Fruit fly (Drosophila melanogaster): ENCODE results near the gene Srp19.
A peak's percentile ranks its signal among the peaks of the same experiment; 100 is the strongest.

Srp19 gene

DNA sequence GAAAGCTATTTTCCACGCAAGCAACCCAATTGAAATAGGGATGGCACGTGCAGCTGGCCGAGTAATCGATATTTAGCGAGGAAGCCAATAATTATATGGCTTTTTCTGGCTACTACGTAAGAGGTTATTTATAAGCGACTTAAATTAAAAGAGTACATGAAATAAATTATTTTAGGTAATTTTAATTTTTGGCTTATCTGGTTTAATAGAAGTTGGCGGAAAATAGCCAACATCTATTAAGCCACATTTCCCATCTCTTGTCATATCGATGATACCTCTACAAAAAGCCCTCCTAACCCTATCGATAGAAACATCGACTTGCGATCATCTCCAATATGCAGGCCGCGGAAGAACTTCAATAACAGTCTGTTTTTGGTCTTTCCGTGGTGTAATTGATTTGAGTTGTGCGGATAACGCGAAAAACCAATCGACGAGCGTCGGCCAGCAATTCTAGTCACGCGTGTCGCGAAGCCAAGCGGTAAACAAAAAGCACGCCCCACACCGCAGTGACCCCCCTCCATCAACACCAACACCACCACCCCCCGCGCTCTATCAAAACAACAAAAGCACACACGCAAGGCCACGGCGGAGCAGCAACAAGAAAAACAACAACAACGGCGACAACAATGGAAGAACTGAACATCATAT is at the start of gene Srp19, which contains the start of gene qm:
Srp19 (minus strand) TSS at position 51 of the 648 bp plus-strand sequence.
qm (plus strand) TSS at position 330 of the 648 bp plus-strand sequence.
- TF ChIP-seq noc (tag; optimal IDR thresholded peaks at IDR 0.05) = peak; percentile 33

DNA sequence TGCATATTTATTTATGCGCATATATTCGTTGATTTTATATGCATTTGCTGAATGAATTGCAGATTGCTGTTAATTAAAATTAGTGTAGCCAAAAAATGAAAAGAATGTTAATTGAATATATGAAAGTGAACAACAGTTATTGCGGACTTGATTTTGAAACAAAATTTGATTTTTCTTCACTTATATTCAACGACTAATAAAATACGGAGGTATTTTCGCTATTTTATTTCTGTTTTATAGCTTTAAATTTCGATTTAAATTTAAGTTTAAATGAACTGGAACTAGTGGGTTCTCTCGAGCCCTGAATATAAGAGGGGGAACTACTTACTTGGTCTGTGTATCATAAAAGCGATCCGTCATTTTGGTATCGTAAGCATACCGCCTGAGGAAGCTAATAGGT is 48.2 kb upstream of the Srp19 start, which contains the start of gene CG32379:
CG32379 (plus strand) TSS at position 301 of the 400 bp plus-strand sequence.
- no peak for TF ChIP-seq noc (tag; optimal IDR thresholded peaks at IDR 0.05)

DNA sequence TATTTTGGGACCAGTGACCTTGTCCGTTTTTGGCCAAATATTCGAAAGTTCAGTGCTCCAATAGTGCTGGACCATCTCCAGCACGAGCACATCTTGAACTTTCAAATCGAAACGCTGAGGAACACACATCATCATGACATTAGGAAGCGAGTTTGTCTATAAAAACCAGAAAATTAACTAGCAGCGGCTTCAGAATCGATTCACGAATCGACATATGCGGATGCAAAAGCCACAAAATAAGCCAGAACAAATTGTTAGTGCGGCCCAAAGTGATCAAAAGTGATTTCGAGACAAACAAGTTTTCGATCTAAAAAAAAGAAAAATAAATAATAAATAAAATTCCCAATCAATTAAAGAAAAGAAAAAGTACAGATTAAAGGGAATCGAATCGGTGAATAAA is 42.6 kb upstream of the Srp19 start, which contains the start of gene CG8563:
CG8563 (plus strand) TSS at position 301 of the 400 bp plus-strand sequence.
- TF ChIP-seq noc (tag; optimal IDR thresholded peaks at IDR 0.05) = no peak

DNA sequence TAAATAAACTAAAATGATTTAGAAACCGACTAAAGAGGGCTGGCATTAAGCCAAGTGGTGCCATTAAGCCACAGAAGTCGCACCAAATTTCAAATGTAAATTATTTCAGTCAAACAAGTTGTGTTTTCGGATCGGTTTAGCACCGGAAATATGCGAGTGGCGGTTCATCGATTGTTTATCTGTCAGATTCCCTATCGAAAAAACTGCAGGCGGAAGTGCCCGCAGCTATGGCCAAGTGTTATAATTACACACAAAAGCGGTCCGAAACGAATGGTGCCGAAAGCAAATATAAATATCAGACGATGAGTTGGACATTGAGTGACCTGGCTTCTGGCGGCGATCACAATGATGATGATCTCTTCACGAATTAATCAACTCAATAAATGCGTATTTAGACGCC is 42.2 kb upstream of the Srp19 start:
- no peak for TF ChIP-seq noc (tag; optimal IDR thresholded peaks at IDR 0.05)

DNA sequence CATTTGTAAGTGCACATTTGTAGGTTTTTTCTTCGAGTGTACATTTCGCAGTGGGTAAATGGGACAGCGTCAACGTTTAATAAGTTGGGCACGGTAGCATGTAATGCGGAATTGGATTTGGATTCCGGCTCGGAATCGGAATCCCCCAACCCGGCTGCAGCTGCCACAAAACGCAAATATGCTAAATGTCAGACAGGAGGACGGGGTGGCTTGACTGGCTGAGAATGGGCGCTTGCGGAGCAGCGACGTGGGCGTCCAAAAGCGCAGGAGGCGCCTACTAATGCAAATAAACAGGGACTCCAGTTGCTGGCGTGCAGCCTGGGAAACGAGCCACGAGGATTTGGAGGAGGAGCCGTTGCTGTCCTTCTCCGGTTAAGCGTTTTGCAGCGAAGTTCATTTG is 40.0 kb upstream of the Srp19 start, which contains the start of gene CG8564:
CG8564 (minus strand) TSS at position 101 of the 400 bp plus-strand sequence.
- no peak for TF ChIP-seq noc (tag; optimal IDR thresholded peaks at IDR 0.05)

DNA sequence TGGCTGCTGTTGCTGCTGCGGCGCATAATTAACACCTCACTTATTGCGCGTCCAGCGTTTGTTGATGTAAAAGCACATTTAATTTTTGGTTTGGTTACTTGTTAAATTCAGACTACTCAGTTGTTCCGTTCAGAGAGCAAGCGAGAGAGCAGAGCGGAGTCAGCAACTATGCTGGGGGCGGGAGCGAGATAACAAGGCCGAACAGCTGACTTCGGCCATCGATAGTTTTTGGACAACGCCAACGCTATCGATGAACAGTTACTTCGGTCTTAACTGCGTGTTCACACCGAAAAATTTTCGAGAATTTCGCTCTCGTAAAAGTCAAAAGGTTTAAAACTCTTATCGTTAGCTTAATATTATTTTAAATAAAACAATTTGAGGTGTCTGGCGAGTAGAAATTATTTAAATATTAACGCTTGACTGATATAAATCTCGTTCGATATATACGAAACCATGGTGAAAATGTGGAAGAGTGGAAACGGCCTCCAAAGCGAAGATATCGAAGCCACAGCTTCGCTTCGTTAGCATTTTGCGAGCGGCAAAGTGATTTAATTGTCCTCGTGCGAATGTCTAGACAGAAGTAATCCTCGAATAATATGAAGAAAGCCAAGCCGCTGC is 33.6 kb upstream of the Srp19 start, which contains the start of the genes SMSr and smid:
SMSr (minus strand) TSS at position 116 of the 618 bp plus-strand sequence.
smid (plus strand) TSS at position 256 of the 618 bp plus-strand sequence.
- peak; percentile 39 for TF ChIP-seq noc (tag; optimal IDR thresholded peaks at IDR 0.05)

DNA sequence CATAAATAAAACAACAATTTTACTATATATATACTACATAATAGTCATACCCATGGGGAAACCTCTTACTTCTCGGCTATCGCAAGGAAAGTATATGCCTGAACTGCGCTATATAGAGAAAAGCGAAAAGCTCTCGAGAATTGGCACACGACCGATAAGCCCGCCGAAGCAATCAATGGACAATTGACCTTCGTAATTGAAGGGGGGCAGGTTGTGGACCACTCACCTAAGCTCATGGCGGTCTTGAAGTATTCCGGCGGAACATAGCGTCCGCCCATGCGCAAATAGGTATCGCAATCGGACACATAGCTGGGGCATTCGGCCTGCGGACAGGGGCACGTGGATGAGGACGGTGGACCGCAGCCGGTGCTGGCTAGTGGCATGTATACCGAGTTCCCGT is 32.6 kb upstream of the Srp19 start:
- no peak for TF ChIP-seq noc (tag; optimal IDR thresholded peaks at IDR 0.05)

DNA sequence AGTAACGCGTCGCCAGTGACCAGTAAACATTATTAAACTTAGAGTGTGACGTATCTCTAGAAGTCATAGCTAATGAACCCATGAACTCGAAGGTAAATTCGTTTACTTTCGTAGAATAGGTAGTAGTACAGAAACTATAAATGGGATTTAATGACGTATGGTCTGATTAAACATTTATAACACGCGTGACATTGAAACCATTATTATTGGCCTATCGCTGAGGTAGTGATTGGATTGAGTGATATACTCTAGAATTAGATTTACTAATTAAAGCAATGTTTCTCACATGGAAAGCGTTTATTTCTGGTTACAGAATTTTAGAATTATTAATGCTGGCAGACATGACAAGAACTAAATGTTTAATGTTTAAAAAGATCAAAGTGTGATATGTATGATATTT is 29.0 kb upstream of the Srp19 start:
- TF ChIP-seq noc (tag; optimal IDR thresholded peaks at IDR 0.05) = no peak

DNA sequence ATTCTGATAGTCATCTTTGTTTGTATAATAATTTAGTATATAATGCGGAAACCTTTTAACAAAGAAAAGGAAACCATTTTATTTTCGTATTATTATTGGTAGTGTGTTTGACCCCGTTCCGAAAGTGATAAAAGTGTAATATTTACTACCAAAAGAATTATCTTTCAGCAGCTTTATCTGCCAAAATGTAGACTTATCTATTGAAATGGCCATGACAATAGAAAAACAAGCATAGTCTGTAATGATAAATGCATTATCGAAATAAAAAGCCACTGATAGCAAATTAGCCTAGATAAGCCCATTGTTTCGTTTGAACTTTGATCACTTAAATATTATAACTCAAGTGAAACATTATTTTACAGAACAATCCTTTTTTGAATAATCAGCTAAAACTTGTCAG is 28.3 kb upstream of the Srp19 start:
- TF ChIP-seq noc (tag; optimal IDR thresholded peaks at IDR 0.05) = no peak

DNA sequence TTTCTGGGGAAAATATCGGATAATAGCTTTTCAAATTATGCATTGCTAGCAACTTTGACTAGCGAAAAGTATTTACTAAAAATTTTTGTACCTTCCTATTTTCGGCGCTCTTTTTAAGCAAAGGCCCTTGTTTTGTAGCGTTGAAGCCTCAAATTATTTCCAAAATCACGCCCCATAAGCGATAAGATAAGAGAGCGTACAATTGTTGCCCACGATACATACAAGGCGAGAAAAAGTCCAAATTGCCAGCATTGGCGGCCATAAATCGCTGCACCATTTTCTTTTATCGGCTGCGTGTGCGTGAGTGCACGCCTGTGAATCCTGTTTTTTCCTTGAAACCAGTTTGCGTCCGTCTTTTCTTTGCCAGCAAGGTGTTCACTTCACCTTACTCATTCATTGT is 23.5 kb upstream of the Srp19 start:
- no peak for TF ChIP-seq noc (tag; optimal IDR thresholded peaks at IDR 0.05)

DNA sequence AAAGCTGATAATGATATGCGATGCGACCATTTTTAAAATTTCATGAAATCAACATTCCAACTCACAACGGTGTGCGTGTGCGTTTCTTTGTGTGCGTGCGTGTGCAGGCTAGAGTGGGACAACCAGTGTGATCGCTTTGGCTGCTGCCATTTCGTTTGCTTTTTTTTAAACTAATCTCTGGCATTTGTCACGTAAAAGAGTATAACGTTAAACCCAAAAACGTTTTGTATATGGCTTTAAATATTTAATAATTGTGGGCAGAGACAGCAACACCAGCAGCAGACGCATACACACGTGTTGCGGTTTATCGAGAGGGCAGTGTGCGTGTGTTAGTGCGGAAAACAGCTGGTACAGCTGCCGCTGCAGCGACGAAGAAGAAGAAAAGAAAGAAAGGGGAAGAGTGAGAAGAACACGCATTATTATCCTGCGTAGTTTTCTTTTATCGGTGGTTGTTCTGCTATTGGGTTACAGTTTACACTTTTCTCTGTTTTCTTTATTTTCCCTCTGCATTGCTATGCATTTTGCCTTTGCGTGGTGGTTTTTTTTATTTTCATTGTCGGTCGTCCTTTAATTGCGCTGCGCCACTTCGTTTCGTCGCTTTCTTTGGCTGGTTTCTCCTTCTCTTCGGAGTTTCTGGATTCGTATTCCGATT is 22.5 kb upstream of the Srp19 start:
- TF ChIP-seq noc (tag; optimal IDR thresholded peaks at IDR 0.05) = peak; percentile 11

DNA sequence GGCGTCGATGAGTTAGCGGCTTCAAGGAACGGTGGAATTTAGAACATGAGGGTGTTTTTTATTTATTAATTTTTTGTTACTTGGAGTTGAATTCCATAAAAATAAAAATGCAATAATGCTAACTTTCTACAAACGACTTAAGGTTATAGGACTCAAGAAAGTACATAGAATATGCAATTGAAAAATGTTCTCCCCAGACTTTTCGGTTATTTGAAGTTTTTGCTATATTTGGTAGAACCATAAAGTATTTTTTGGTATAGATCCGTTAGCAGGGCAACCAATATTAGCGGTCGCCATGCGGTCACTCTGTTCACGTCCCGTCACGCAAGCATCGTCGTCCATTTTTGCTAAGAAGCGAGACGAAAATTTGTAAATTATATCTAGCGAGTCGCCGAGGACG is 21.7 kb upstream of the Srp19 start, which contains the start of gene akirin:
akirin (plus strand) TSS at position 301 of the 400 bp plus-strand sequence.
- TF ChIP-seq noc (tag; optimal IDR thresholded peaks at IDR 0.05) = no peak

DNA sequence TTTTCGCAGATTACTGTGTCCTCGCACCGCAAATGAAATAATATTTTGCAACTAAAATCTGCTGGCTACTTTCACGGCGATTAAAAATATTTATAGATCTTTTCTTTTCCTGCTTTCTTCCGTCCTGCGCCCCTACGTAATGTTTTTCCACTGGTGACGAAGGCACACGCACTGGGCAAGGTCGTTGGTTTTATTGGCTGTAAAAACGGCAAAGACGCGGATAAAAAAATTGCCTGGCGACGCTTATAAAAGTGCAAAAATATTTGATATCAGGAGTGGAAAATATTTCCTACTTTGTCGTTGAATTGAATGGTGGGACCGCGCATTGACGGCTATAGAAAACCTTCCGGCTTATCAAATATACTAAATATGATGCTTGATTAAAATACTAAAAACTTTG is 21.1 kb upstream of the Srp19 start, which contains the start of gene Sh3beta:
Sh3beta (minus strand) TSS at position 327 of the 400 bp plus-strand sequence.
- no peak for TF ChIP-seq noc (tag; optimal IDR thresholded peaks at IDR 0.05)

DNA sequence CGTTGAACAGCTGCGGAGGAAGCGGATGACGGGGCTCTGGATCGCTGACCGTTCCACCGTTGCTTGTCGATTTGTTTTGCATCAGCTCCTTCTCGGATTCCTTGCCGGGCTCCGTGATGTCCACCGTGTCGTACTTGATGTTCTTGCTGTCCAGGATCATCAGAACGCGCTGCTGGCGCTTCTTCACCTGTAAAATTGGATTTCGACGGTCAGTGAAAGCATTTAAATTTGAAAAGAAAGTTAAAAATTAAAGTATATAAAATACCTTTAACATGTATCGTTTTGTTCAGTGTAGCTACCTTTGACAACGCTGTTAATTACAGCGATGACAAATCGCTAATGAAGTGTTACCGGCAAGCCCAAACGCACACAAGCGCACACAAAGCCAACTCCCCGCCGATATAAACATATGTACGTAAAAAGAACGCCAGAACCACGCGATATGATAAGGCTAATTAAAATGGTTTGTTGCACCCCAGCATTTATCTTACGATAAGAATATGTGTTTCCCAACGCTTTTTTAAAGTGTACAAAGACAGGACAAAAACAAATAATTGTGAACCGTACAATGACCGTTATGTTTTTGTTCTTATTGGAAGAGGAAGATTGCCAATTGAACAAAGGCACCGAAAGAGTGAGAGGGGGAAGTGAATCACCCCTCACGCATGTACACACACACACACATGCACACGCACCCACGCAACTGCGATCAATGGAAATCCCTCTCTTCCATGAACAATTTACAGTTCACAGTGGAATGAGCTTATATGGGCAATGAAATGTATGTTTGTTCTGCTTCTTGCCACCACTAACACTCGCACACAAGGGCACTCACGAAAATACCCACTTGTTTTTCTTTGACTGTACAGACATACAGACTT is 20.2 kb upstream of the Srp19 start:
- TF ChIP-seq noc (tag; optimal IDR thresholded peaks at IDR 0.05) = no peak

DNA sequence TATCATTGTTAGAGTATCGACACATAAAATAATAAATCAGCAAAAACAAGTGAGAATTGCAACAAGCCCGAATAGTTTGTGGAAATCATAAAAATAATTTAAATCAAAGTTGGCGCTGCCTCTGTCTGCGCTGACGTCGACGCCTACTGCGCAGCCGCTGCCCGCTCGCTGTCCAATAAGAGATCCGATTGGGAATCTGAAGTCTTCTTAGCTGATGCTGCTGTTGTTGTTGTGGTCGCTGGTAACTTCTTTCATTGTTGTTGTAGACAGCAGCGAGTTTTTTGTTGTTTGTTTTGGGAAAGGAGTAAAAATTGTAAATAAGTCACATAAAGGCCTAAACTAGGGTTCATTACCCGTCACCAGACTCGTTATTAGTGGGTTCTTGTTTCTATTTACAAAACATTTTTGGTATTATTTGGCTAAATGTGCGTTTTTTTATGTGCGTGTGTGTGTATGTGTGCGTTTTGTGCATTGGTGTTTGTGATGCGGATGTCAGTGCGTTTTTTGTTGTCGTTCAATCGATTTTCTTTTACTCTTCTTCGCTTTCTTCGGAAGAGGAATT is 17.0 kb upstream of the Srp19 start:
- no peak for TF ChIP-seq noc (tag; optimal IDR thresholded peaks at IDR 0.05)
